Fruit fly (Drosophila melanogaster): ENCODE data around the gene rtp.

rtp gene

dm6 chr3R:5232197-5232607 is 4.9 kb downstream of the rtp start, which contains the start of the genes Kat60 and Mms19 (continued):
- TF ChIP-seq CG13624 (GFP tag; optimal IDR thresholded peaks at IDR 0.05) (peak; percentile 58), scrt (GFP tag; optimal IDR thresholded peaks at IDR 0.05) (peak; percentile 95), maf-S (GFP tag; optimal IDR thresholded peaks at IDR 0.05) (peak; percentile 66), NC2β (GFP tag; optimal IDR thresholded peaks at IDR 0.05) (no peak), CG9215 (GFP tag; IDR thresholded peaks at IDR 0.05) (peak; percentile 84), CG16863 (GFP tag; optimal IDR thresholded peaks at IDR 0.05) (peak; percentile 65), CG6854 (GFP tag; optimal IDR thresholded peaks at IDR 0.05) (no peak), CG10366 (GFP tag; IDR thresholded peaks at IDR 0.05) (peak; percentile 65), grau (tag; optimal IDR thresholded peaks at IDR 0.05) (no peak), CG1603 (tag; optimal IDR thresholded peaks at IDR 0.05) (peak; percentile 25), CG8765 (GFP tag; IDR thresholded peaks at IDR 0.05) (peak; percentile 52; the same call in 1 of the 2 replicates), CG31224 (GFP tag; IDR thresholded peaks at IDR 0.05) (peak; percentile 59), sens-2 (GFP tag; IDR thresholded peaks at IDR 0.05) (no peak), ato (GFP tag; IDR thresholded peaks at IDR 0.05; ENCODE audit: partially characterized antibody) (peak; percentile 74), gce (GFP tag; IDR thresholded peaks at IDR 0.05) (no peak; the same call in 2 of the 3 replicates), tll (GFP tag; optimal IDR thresholded peaks at IDR 0.05) (peak in 1 of 2 experiments; percentile 97), CG12104 (GFP tag; optimal IDR thresholded peaks at IDR 0.05) (peak; percentile 48), lov (optimal IDR thresholded peaks at IDR 0.05) (no peak), lov (GFP tag; IDR thresholded peaks at IDR 0.05) (0 out of 3 replicates have a peak, but pooled peaks have one; percentile 24), CG11723 (GFP tag; optimal IDR thresholded peaks at IDR 0.05) (peak; percentile 34), cas (GFP tag; IDR thresholded peaks at IDR 0.05) (peak; percentile 66), fu2 (GFP tag; optimal IDR thresholded peaks at IDR 0.05) (peak; percentile 19), chn (GFP tag; optimal IDR thresholded peaks at IDR 0.05) (peak; percentile 84), Poxn (GFP tag; IDR thresholded peaks at IDR 0.05) (no peak; the same call in 1 of the 2 replicates), pnt (GFP tag; optimal IDR thresholded peaks at IDR 0.05) (peak; percentile 60), vvl (GFP tag; IDR thresholded peaks at IDR 0.05) (peak; percentile 65; the same call in 1 of the 2 replicates), Antp (GFP tag; optimal IDR thresholded peaks at IDR 0.05) (peak; percentile 47), H15 (GFP tag; IDR thresholded peaks at IDR 0.05) (peak; percentile 55; the same call in 1 of the 3 replicates), CG9437 (GFP tag; optimal IDR thresholded peaks at IDR 0.05) (no peak), phol (tag; optimal IDR thresholded peaks at IDR 0.05) (peak; percentile 80), nerfin-1 (tag; optimal IDR thresholded peaks at IDR 0.05) (peak; percentile 25), MTF-1 (GFP tag; optimal IDR thresholded peaks at IDR 0.05; ENCODE audit: borderline replicate concordance) (no peak), D19A (tag; optimal IDR thresholded peaks at IDR 0.05) (no peak), tin (GFP tag; optimal IDR thresholded peaks at IDR 0.05) (peak; percentile 73), CG33213 (GFP tag; optimal IDR thresholded peaks at IDR 0.05) (peak; percentile 56), CG11560 (tag; IDR thresholded peaks at IDR 0.05) (peak; percentile 69; the same call in 2 of the 3 replicates), her (GFP tag; optimal IDR thresholded peaks at IDR 0.05) (no peak), CG14014 (GFP tag; IDR thresholded peaks at IDR 0.05) (peak; percentile 39), CG5245 (GFP tag; optimal IDR thresholded peaks at IDR 0.05) (peak; percentile 13), CG3407 (GFP tag; optimal IDR thresholded peaks at IDR 0.05) (no peak), fd102C (GFP tag; optimal IDR thresholded peaks at IDR 0.05) (no peak), cad (GFP tag; optimal IDR thresholded peaks at IDR 0.05) (no peak), CG18011 (GFP tag; optimal IDR thresholded peaks at IDR 0.05) (peak; percentile 7), CG12071 (GFP tag; optimal IDR thresholded peaks at IDR 0.05) (no peak), Gug (GFP tag; IDR thresholded peaks at IDR 0.05) (peak; percentile 84; the same call in 3 of the 4 replicates), Lim3 (GFP tag; IDR thresholded peaks at IDR 0.05) (no peak), ham (GFP tag; IDR thresholded peaks at IDR 0.05) (no peak), CG6791 (GFP tag; IDR thresholded peaks at IDR 0.05; ENCODE audit: partially characterized antibody) (peak; percentile 94), Blimp-1 (GFP tag; optimal IDR thresholded peaks at IDR 0.05) (no peak), Pdp1 (GFP tag; optimal IDR thresholded peaks at IDR 0.05) (peak; percentile 68 to 77), CG30020 (tag; optimal IDR thresholded peaks at IDR 0.05) (peak; percentile 80)
